Fruit fly (Drosophila melanogaster): ENCODE results near the gene CG33483.

DNA sequence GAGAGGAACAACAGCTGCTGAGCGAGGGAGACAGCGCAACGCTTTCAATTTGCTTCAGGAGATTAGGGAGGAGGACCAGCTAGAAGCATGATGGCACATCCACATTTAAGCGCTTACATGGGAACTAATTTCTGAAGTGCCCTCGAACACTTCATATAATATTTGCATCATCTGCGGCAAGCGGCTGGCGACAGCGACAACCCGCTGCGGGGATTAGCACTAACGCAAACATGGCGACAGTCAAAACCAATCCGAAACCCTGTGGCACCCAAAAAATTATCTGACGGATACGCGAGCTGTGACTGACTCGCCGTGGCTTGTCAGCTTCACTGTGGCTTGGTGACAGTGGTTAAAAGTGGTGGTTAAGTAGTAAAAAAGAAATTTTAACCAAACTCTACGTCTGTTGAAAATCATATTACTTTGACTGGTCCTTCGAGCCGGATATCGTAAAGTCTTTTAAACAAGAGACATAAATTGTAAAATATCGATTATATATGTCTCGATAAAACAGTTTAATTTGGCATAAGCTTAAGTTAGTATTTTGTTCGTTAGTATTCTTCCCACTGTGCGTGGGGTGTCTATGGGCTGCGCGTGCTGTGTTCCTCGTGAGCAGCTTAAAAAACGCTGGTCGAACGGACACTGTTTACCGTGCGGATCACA lies 41.9 kb downstream of the CG33483 start:
- no peak for TF ChIP-seq insv (optimal IDR thresholded peaks at IDR 0.05)
- TF ChIP-seq Myc (optimal IDR thresholded peaks at IDR 0.05), result no peak
- TF ChIP-seq h (optimal IDR thresholded peaks at IDR 0.05), result no peak
